ENCODE assay signal across 5 fruit fly cellular contexts in the genomic region with DNA sequence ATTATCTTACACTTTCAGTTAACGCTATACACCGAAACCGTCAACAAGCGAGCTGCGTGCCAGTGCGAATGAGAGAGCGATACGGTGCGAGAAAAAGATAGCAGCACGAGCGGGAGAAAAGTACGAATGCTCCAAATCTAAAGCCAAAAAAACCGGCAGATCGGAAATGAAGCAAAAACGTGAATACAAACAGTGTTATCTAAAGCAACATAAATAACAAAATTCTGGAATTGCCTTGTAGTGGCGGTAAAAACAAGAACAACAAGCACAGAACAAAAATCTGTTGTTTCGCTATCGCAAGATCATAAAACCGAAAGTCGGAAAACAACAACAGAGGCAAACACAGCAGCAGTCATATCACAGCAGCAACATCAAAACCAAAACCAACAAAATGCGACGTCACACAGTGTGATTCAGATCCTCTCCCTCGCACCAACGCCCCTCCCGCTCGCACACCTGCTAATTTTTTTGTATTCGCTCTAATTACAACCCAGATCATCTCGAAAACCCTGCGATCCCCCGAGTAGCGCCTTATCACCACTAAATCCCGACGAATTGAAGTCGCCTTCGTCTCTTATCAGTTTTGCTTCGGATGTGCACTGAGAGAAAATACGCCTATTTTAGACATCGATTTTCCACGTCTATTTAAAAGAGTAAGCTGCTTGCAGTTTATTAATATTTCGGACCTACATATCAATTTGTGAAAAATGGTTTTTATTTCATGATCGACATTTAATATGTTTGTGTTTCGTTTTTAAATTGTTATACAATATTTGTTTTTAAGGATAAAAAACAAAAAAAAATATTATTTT.
A peak's percentile ranks its signal among the peaks of the same experiment; 100 is the strongest.
TF ChIP-seq lines count a peak whose summit lies in the region.

A gene (plus strand): TSS at position 32 of the 812 bp plus-strand sequence.

- TF ChIP-seq CTCF in whole organism, embryonic (GFP tag; optimal IDR thresholded peaks at IDR 0.05; lab: Kevin White, UChicago) = no peak

TF ChIP-seq in whole organism, adult, 20 proteins besides CTCF, POLR2A, EP300 and RAD21:
- TF ChIP-seq toe (GFP tag; optimal IDR thresholded peaks at IDR 0.05; lab: Kevin White, UChicago) = peak; percentile 16
- no peak for TF ChIP-seq CG14711 (tag; optimal IDR thresholded peaks at IDR 0.05; lab: Kevin White, UChicago)
- peak; percentile 92 for TF ChIP-seq kay (GFP tag; lab: Kevin White, UChicago; ENCODE audit: borderline replicate concordance)
TF ChIP-seq in whole organism, adult: peak in this region for 2.

TF ChIP-seq in whole organism, embryonic, 481 proteins besides CTCF, POLR2A, EP300 and RAD21 (continues in another document):
- TF ChIP-seq CG7556 (GFP tag; optimal IDR thresholded peaks at IDR 0.05; lab: Kevin White, UChicago) (peak; percentile 31), CHES-1-like (GFP tag; optimal IDR thresholded peaks at IDR 0.05; lab: Kevin White, UChicago) (no peak), TFAM (GFP tag; optimal IDR thresholded peaks at IDR 0.05; lab: Kevin White, UChicago) (no peak), rib (GFP tag; IDR thresholded peaks at IDR 0.05; lab: Robert Waterston, UW) (peak; percentile 54; the same call in 1 of the 2 replicates), Ada2b (GFP tag; IDR thresholded peaks at IDR 0.05; lab: Robert Waterston, UW) (0 out of 2 replicates have a peak, but pooled peaks have one; percentile 8), bowl (GFP tag; IDR thresholded peaks at IDR 0.05; lab: Robert Waterston, UW) (no peak), CG11504 (tag; optimal IDR thresholded peaks at IDR 0.05; lab: Kevin White, UChicago) (peak; percentile 41), CG34376 (GFP tag; optimal IDR thresholded peaks at IDR 0.05; lab: Kevin White, UChicago) (peak; percentile 81), CG3995 (GFP tag; optimal IDR thresholded peaks at IDR 0.05; lab: Kevin White, UChicago) (no peak), Hr51 (GFP tag; optimal IDR thresholded peaks at IDR 0.05; lab: Kevin White, UChicago) (peak in 1 of 2 experiments; percentile 18), ara (GFP tag; IDR thresholded peaks at IDR 0.05; lab: Robert Waterston, UW) (peak; percentile 39; the same call in 1 of the 2 replicates), CG8924 (tag; optimal IDR thresholded peaks at IDR 0.05; lab: Kevin White, UChicago) (peak; percentile 9), CG4730 (GFP tag; IDR thresholded peaks at IDR 0.05; lab: Robert Waterston, UW) (no peak), CG12391 (tag; optimal IDR thresholded peaks at IDR 0.05; lab: Kevin White, UChicago) (no peak), otp (GFP tag; IDR thresholded peaks at IDR 0.05; lab: Robert Waterston, UW) (no peak), CG6791 (GFP tag; IDR thresholded peaks at IDR 0.05; lab: Robert Waterston, UW; ENCODE audit: partially characterized antibody) (0 out of 3 replicates have a peak, but pooled peaks have one; percentile 26), kni (GFP tag; optimal IDR thresholded peaks at IDR 0.05; lab: Kevin White, UChicago) (peak; percentile 6), NC2β (GFP tag; optimal IDR thresholded peaks at IDR 0.05; lab: Kevin White, UChicago) (no peak)

TF ChIP-seq in whole organism, prepupa, 60 proteins besides CTCF, POLR2A, EP300 and RAD21:
- TF ChIP-seq Lpt (GFP tag; optimal IDR thresholded peaks at IDR 0.05; lab: Kevin White, UChicago) (no peak), Eip78C (GFP tag; lab: Kevin White, UChicago) (peak; percentile 43), Blimp-1 (GFP tag; optimal IDR thresholded peaks at IDR 0.05; lab: Kevin White, UChicago) (peak; percentile 21), esn (GFP tag; optimal IDR thresholded peaks at IDR 0.05; lab: Kevin White, UChicago) (peak; percentile 33), CG4318 (GFP tag; optimal IDR thresholded peaks at IDR 0.05; lab: Kevin White, UChicago) (no peak), CG9139 (GFP tag; optimal IDR thresholded peaks at IDR 0.05; lab: Kevin White, UChicago) (no peak), CG32006 (GFP tag; optimal IDR thresholded peaks at IDR 0.05; lab: Kevin White, UChicago) (peak; percentile 45), CG34406 (GFP tag; optimal IDR thresholded peaks at IDR 0.05; lab: Kevin White, UChicago) (no peak), CG31627 (GFP tag; optimal IDR thresholded peaks at IDR 0.05; lab: Kevin White, UChicago) (peak; percentile 4), CG8319 (GFP tag; optimal IDR thresholded peaks at IDR 0.05; lab: Kevin White, UChicago) (no peak), svp (GFP tag; lab: Kevin White, UChicago) (peak; percentile 82), fkh (GFP tag; optimal IDR thresholded peaks at IDR 0.05; lab: Kevin White, UChicago) (peak; percentile 84)
TF ChIP-seq in whole organism, prepupa: peak in this region for 7.

TF ChIP-seq in whole organism, pupa, 21 proteins besides CTCF, POLR2A, EP300 and RAD21:
- TF ChIP-seq Snoo (tag; optimal IDR thresholded peaks at IDR 0.05; lab: Kevin White, UChicago) (no peak), CG8301 (tag; optimal IDR thresholded peaks at IDR 0.05; lab: Kevin White, UChicago) (no peak), CG4496 (GFP tag; IDR thresholded peaks at IDR 0.05; lab: Robert Waterston, UW) (no peak), EcR (GFP tag; optimal IDR thresholded peaks at IDR 0.05; lab: Kevin White, UChicago) (no peak), gl (tag; optimal IDR thresholded peaks at IDR 0.05; lab: Kevin White, UChicago) (no peak), CG8159 (tag; optimal IDR thresholded peaks at IDR 0.05; lab: Kevin White, UChicago) (peak; percentile 18), CG17806 (tag; optimal IDR thresholded peaks at IDR 0.05; lab: Kevin White, UChicago) (no peak), rn (GFP tag; IDR thresholded peaks at IDR 0.05; lab: Robert Waterston, UW) (no peak), fd96Ca (GFP tag; IDR thresholded peaks at IDR 0.05; lab: Robert Waterston, UW) (0 out of 3 replicates have a peak, but pooled peaks have one; percentile 14), CG15710 (tag; optimal IDR thresholded peaks at IDR 0.05; lab: Kevin White, UChicago) (no peak), CG34367 (tag; optimal IDR thresholded peaks at IDR 0.05; lab: Kevin White, UChicago) (no peak), CG12605 (GFP tag; IDR thresholded peaks at IDR 0.05; lab: Robert Waterston, UW) (no peak), CG9948 (tag; optimal IDR thresholded peaks at IDR 0.05; lab: Kevin White, UChicago) (no peak), CG14655 (GFP tag; optimal IDR thresholded peaks at IDR 0.05; lab: Kevin White, UChicago) (no peak)

TF ChIP-seq in whole organism, wandering third instar larva, 38 proteins besides CTCF, POLR2A, EP300 and RAD21:
- TF ChIP-seq Hr83 (GFP tag; optimal IDR thresholded peaks at IDR 0.05; lab: Kevin White, UChicago; ENCODE audit: poor library complexity, severe bottlenecking) = peak; percentile 17
- peak; percentile 14 for TF ChIP-seq jim (GFP tag; optimal IDR thresholded peaks at IDR 0.05; lab: Kevin White, UChicago)
- TF ChIP-seq dsf (GFP tag; optimal IDR thresholded peaks at IDR 0.05; lab: Kevin White, UChicago; ENCODE audit: borderline replicate concordance) = no peak
- TF ChIP-seq psq (GFP tag; optimal IDR thresholded peaks at IDR 0.05; lab: Kevin White, UChicago) = no peak
- no peak for TF ChIP-seq CrebA (GFP tag; optimal IDR thresholded peaks at IDR 0.05; lab: Kevin White, UChicago; ENCODE audit: borderline replicate concordance)
- TF ChIP-seq sage (GFP tag; optimal IDR thresholded peaks at IDR 0.05; lab: Kevin White, UChicago) = no peak
- TF ChIP-seq dmrt93B (GFP tag; optimal IDR thresholded peaks at IDR 0.05; lab: Kevin White, UChicago) = no peak
- TF ChIP-seq CG9705 (GFP tag; optimal IDR thresholded peaks at IDR 0.05; lab: Kevin White, UChicago) = no peak
- TF ChIP-seq foxo (GFP tag; optimal IDR thresholded peaks at IDR 0.05; lab: Kevin White, UChicago) = no peak
- TF ChIP-seq h (GFP tag; optimal IDR thresholded peaks at IDR 0.05; lab: Kevin White, UChicago) = peak; percentile 33
- no peak for TF ChIP-seq Rel (GFP tag; optimal IDR thresholded peaks at IDR 0.05; lab: Kevin White, UChicago)
- peak; percentile 54 for TF ChIP-seq Rel (tag; optimal IDR thresholded peaks at IDR 0.05; lab: Kevin White, UChicago)
- TF ChIP-seq sv (GFP tag; optimal IDR thresholded peaks at IDR 0.05; lab: Kevin White, UChicago) = no peak
- TF ChIP-seq dl (GFP tag; optimal IDR thresholded peaks at IDR 0.05; lab: Kevin White, UChicago; ENCODE audit: insufficient read depth in 1 of 2, partially characterized antibody in 2 of 2) = peak; percentile 45 to 61
- TF ChIP-seq CG32264 (GFP tag; optimal IDR thresholded peaks at IDR 0.05; lab: Kevin White, UChicago) = no peak
- peak; percentile 30 for TF ChIP-seq Jra (GFP tag; optimal IDR thresholded peaks at IDR 0.05; lab: Kevin White, UChicago)
- TF ChIP-seq usp (GFP tag; optimal IDR thresholded peaks at IDR 0.05; lab: Kevin White, UChicago) = no peak
- no peak for TF ChIP-seq Abd-B (GFP tag; optimal IDR thresholded peaks at IDR 0.05; lab: Kevin White, UChicago)
- no peak for TF ChIP-seq lola (GFP tag; optimal IDR thresholded peaks at IDR 0.05; lab: Kevin White, UChicago)
- TF ChIP-seq brk (GFP tag; optimal IDR thresholded peaks at IDR 0.05; lab: Kevin White, UChicago) = no peak
